Worm (Caenorhabditis elegans): ENCODE data around the gene R166.2.

DNA sequence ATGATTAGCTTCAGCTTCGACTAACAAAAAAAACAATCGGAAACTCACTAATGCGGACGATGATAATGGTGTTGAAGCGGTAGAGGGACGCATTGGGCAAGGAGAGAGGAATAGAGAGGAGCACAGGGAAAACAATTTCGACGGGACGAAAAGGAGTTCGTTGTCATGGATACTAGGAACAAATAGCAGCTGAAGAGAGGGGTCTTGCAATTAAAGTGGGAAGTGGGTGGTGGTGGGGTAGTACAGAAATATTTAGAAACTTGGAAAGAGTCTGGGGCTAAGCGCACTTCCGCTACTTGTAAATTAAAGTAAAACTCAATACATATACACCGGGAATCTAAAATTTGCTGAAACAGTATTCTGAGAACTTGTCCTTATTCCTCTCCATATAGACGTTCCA lies 27.7 kb downstream of the R166.2 start, which contains the start of gene F59B10.2:
- no peak for TF ChIP-seq pha-4 (tag; optimal IDR thresholded peaks at IDR 0.05)
- TF ChIP-seq snpc-4 (tag; optimal IDR thresholded peaks at IDR 0.05): no peak
- TF ChIP-seq unc-62 (GFP tag; optimal IDR thresholded peaks at IDR 0.05): no peak
- no peak for TF ChIP-seq nhr-237 (tag; optimal IDR thresholded peaks at IDR 0.05)
- TF ChIP-seq ham-2 (GFP tag; optimal IDR thresholded peaks at IDR 0.05): no peak
- TF ChIP-seq elt-3 (tag; optimal IDR thresholded peaks at IDR 0.05): no peak
- TF ChIP-seq mab-5 (tag; optimal IDR thresholded peaks at IDR 0.05): no peak
- no peak for TF ChIP-seq lsy-2 (tag; optimal IDR thresholded peaks at IDR 0.05)
- TF ChIP-seq mep-1 (tag; optimal IDR thresholded peaks at IDR 0.05): no peak
- TF ChIP-seq sem-2 (GFP tag; optimal IDR thresholded peaks at IDR 0.05): no peak
- TF ChIP-seq ces-1 (GFP tag; optimal IDR thresholded peaks at IDR 0.05): no peak
